Worm (Caenorhabditis elegans): ENCODE measurements around the gene sas-7.
A peak's percentile ranks its signal among the peaks of the same experiment; 100 is the strongest.

Gene sas-7

DNA sequence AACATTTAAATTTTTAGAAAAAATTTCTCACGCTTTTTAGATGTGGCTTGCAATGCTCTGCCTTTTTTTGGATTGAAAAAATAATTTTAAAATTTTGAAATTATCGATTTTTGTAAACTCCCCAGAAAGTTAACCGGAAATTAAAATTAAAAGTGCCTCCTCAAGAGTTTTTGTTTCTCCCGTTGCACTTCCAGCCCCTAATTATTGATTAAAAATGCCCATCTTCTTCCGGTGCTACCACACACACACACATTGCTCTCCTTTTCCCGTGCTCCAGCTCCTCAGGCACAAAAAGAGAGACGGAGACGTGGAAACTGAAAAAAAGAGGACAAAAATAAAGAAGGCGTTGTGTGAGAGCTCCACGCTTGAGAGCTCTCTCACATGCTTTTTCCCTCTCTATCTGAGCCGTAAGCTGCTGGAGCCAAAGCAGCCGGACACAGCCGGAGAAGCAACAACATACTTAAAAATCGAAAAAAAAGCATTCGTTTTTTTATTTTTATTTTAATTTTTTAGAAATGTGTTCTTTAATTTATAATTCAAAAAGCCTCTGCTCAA lies 46.6 kb downstream of the sas-7 start:
- TF ChIP-seq sma-3 (GFP tag; optimal IDR thresholded peaks at IDR 0.05) (no peak), ztf-11 (tag; optimal IDR thresholded peaks at IDR 0.05) (no peak), sem-4 (tag; optimal IDR thresholded peaks at IDR 0.05) (no peak), snpc-4 (tag; optimal IDR thresholded peaks at IDR 0.05) (no peak), mdl-1 (tag; optimal IDR thresholded peaks at IDR 0.05) (no peak), C34F6.9 (tag; optimal IDR thresholded peaks at IDR 0.05) (peak; percentile 45), lsy-2 (tag; optimal IDR thresholded peaks at IDR 0.05) (peak in 1 of 2 experiments; percentile 24), zag-1 (tag; optimal IDR thresholded peaks at IDR 0.05) (peak; percentile 10), nhr-129 (tag; optimal IDR thresholded peaks at IDR 0.05) (peak; percentile 18), unc-55 (GFP tag; optimal IDR thresholded peaks at IDR 0.05) (peak; percentile 44)

DNA sequence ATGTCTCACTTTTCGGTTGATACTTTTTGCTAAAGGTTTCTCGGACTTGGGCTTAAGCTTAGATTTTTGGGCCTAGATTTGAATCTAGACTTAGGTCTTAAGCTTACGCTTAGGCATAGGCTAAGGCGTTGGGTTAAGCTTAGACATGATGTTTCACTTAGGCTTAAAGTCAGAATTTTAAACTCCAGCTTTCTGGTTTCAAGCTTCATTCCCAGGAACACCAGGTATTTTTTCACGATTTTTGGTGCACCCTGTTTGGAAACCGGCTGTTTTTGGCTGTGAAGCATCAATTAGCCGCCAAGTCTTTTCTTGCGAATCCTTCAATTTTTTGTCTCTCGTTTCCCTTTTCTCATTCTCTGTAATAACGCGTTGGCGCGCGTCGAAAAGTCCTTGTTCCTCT lies 53.0 kb downstream of the sas-7 start:
- TF ChIP-seq sma-9 (GFP tag; optimal IDR thresholded peaks at IDR 0.05), result no peak
- no peak for TF ChIP-seq sma-9 (tag; optimal IDR thresholded peaks at IDR 0.05)
- TF ChIP-seq egl-27 (tag; optimal IDR thresholded peaks at IDR 0.05), result no peak
- TF ChIP-seq nhr-237 (tag; optimal IDR thresholded peaks at IDR 0.05), result no peak
